Worm (Caenorhabditis elegans) whole organism, L1 larva: ENCODE data around the gene tdpo-1.
A peak's percentile ranks its signal among the peaks of the same experiment; 100 is the strongest.

ENCODE experiments used
- C16A3.4 ChIP-seq: fragments of 150-350 bp; optimal IDR thresholded peaks from 2 replicates; lab custom pipeline; 2014; ENCODE audit warnings: missing biosample characterization, missing genetic modification characterization
- C34B4.2 ChIP-seq: sonication (generic microtip); optimal IDR thresholded peaks from 2 replicates; lab custom pipeline; 2017; ENCODE audit warnings: mild to moderate bottlenecking, missing genetic modification characterization, missing compliant biosample characterization
- F16B12.6 ChIP-seq: fragments of 150-350 bp; optimal IDR thresholded peaks from 2 replicates; lab custom pipeline; 2014; ENCODE audit warnings: missing biosample characterization, missing genetic modification characterization
- Y116A8C.19 ChIP-seq: sonication (generic microtip); optimal IDR thresholded peaks from 2 replicates; lab custom pipeline; 2016; ENCODE audit warnings: missing compliant biosample characterization, missing genetic modification characterization, borderline replicate concordance
- alr-1 ChIP-seq: fragments of 200-800 bp; sonication (Bioruptor generic); optimal IDR thresholded peaks from 2 replicates; lab custom pipeline; 2018; ENCODE audit warnings: borderline replicate concordance, mild to moderate bottlenecking, missing genetic modification characterization, missing compliant biosample characterization
- aly-2 ChIP-seq: fragments of 150-350 bp; optimal IDR thresholded peaks from 2 replicates; lab custom pipeline; 2014; ENCODE audit warnings: missing biosample characterization, missing genetic modification characterization
- ama-1 ChIP-seq: fragments of 150-350 bp; optimal IDR thresholded peaks from 2 replicates; lab custom pipeline; 2014
- ceh-82 ChIP-seq, 3 experiments: fragments of 150-350 bp in 1 of 3; sonication (generic microtip) in 2 of 3; optimal IDR thresholded peaks; 2 replicates each; lab custom pipeline; 2014 to 2017; ENCODE audit warnings: missing biosample characterization in 3 of 3, missing genetic modification characterization in 3 of 3
- ceh-88 ChIP-seq: fragments of 200-800 bp; sonication (Bioruptor generic); IDR thresholded peaks from 2 replicates; pipeline ENCODE4 v1.3.6; 2022; ENCODE audit warnings: missing genetic modification characterization, missing compliant biosample characterization
- ceh-90 ChIP-seq: sonication (generic microtip); optimal IDR thresholded peaks from 2 replicates; lab custom pipeline; 2016; ENCODE audit warnings: missing genetic modification characterization, missing compliant biosample characterization
- ces-1 ChIP-seq: fragments of 150-350 bp; optimal IDR thresholded peaks from 2 replicates; lab custom pipeline; 2014; ENCODE audit warnings: missing biosample characterization, missing genetic modification reagents, missing genetic modification characterization
- efl-1 ChIP-seq, 4 experiments: fragments of 150-350 bp; optimal IDR thresholded peaks in 3 of 4; peaks in 1 of 4; 1 replicate in 1 of 4; 2 replicates in 3 of 4; lab custom pipeline; 2014; ENCODE audit warnings: missing biosample characterization in 2 of 4, missing genetic modification characterization in 2 of 4, missing genetic modification reagents in 2 of 4
- egl-27 ChIP-seq, 2 experiments: fragments of 150-350 bp in 1 of 2; sonication (generic microtip); optimal IDR thresholded peaks; 3 replicates each; lab custom pipeline; 2017 to 2018; ENCODE audit warnings: missing biosample characterization in 2 of 2, missing genetic modification characterization in 2 of 2, missing genetic modification reagents in 2 of 2
- elt-3 ChIP-seq, 6 experiments: fragments of 150-350 bp in 1 of 6; sonication (generic microtip); optimal IDR thresholded peaks; 2 replicates each; lab custom pipeline; 2017 to 2018; ENCODE audit warnings: missing biosample characterization in 6 of 6, missing genetic modification characterization in 6 of 6, inconsistent platforms in 1 of 6
- fkh-10 ChIP-seq: sonication (generic microtip); optimal IDR thresholded peaks from 2 replicates; lab custom pipeline; 2017; ENCODE audit warnings: missing biosample characterization, missing genetic modification reagents, missing genetic modification characterization
- fos-1 ChIP-seq: fragments of 150-350 bp; optimal IDR thresholded peaks from 2 replicates; lab custom pipeline; 2014; ENCODE audit warnings: missing biosample characterization, missing genetic modification characterization
- grh-1 ChIP-seq: fragments of 200-800 bp; sonication (Bioruptor generic); IDR thresholded peaks from 2 replicates; pipeline ENCODE4 v1.3.6; 2022; ENCODE audit warnings: missing genetic modification reagents, missing genetic modification characterization, missing compliant biosample characterization
- hpl-2 ChIP-seq: fragments of 150-350 bp; optimal IDR thresholded peaks from 2 replicates; lab custom pipeline; 2014; ENCODE audit warnings: missing biosample characterization, missing genetic modification reagents, missing genetic modification characterization
- lin-35 ChIP-seq, 2 experiments: fragments of 150-350 bp; optimal IDR thresholded peaks; 2 replicates each; lab custom pipeline; 2014; ENCODE audit warnings: missing biosample characterization in 2 of 2, missing genetic modification characterization in 2 of 2, missing genetic modification reagents in 2 of 2
- lsy-2 ChIP-seq, 2 experiments: fragments of 150-350 bp; optimal IDR thresholded peaks; 2 replicates each; lab custom pipeline; 2014; ENCODE audit warnings: missing biosample characterization in 2 of 2, missing genetic modification characterization in 2 of 2
- mab-9 ChIP-seq: fragments of 200-800 bp; sonication (Bioruptor generic); IDR thresholded peaks from 2 replicates; pipeline ENCODE4 v1.3.6; 2022; ENCODE audit warnings: missing genetic modification reagents, missing genetic modification characterization, missing compliant biosample characterization
- mdl-1 ChIP-seq, 2 experiments: fragments of 150-350 bp; optimal IDR thresholded peaks; 2 replicates each; lab custom pipeline; 2014 to 2017; ENCODE audit warnings: missing biosample characterization in 2 of 2, missing genetic modification characterization in 2 of 2, inconsistent platforms in 1 of 2
- mef-2 ChIP-seq: fragments of 150-350 bp; optimal IDR thresholded peaks from 2 replicates; lab custom pipeline; 2014; ENCODE audit warnings: missing biosample characterization, missing genetic modification characterization
- nhr-12 ChIP-seq: sonication (generic microtip); optimal IDR thresholded peaks from 2 replicates; lab custom pipeline; 2017; ENCODE audit warnings: missing biosample characterization, missing genetic modification characterization
- nhr-19 ChIP-seq: fragments of 200-800 bp; sonication (Bioruptor generic); conservative IDR thresholded peaks from 2 replicates; pipeline ENCODE4 v1.3.6; 2022; ENCODE audit warnings: missing genetic modification characterization, missing compliant biosample characterization
- nhr-237 ChIP-seq: fragments of 150-350 bp; optimal IDR thresholded peaks from 2 replicates; lab custom pipeline; 2014; ENCODE audit warnings: missing biosample characterization, missing genetic modification characterization
- nhr-47 ChIP-seq: sonication (generic microtip); optimal IDR thresholded peaks from 2 replicates; lab custom pipeline; 2016; ENCODE audit warnings: mild to moderate bottlenecking, missing genetic modification characterization, moderate library complexity, missing compliant biosample characterization
- nhr-71 ChIP-seq: sonication (generic microtip); optimal IDR thresholded peaks from 2 replicates; lab custom pipeline; 2016; ENCODE audit warnings: mild to moderate bottlenecking, missing genetic modification characterization, moderate library complexity, missing compliant biosample characterization
- nhr-77 ChIP-seq: fragments of 150-350 bp; optimal IDR thresholded peaks from 2 replicates; lab custom pipeline; 2014; ENCODE audit warnings: missing biosample characterization, missing genetic modification characterization
- nhr-84 ChIP-seq: sonication (generic microtip); optimal IDR thresholded peaks from 2 replicates; lab custom pipeline; 2017; ENCODE audit warnings: missing biosample characterization, missing genetic modification characterization
- nhr-90 ChIP-seq: sonication (generic microtip); optimal IDR thresholded peaks from 2 replicates; lab custom pipeline; 2016; ENCODE audit warnings: mild to moderate bottlenecking, missing genetic modification characterization, missing compliant biosample characterization; ENCODE audit not compliant: poor library complexity
- pax-3 ChIP-seq: fragments of 200-800 bp; sonication (Bioruptor generic); optimal IDR thresholded peaks from 2 replicates; lab custom pipeline; 2018; ENCODE audit warnings: mild to moderate bottlenecking, missing genetic modification characterization, moderate library complexity, missing compliant biosample characterization
- pqm-1 ChIP-seq: sonication (generic microtip); optimal IDR thresholded peaks from 3 replicates; lab custom pipeline; 2017; ENCODE audit warnings: missing biosample characterization, missing genetic modification characterization
- rnt-1 ChIP-seq: sonication (generic microtip); optimal IDR thresholded peaks from 2 replicates; lab custom pipeline; 2016; ENCODE audit warnings: mild to moderate bottlenecking, missing genetic modification characterization, moderate library complexity, missing compliant biosample characterization
- snpc-4 ChIP-seq: fragments of 150-350 bp; optimal IDR thresholded peaks from 2 replicates; lab custom pipeline; 2014; ENCODE audit warnings: missing biosample characterization, missing genetic modification characterization
- sox-4 ChIP-seq: sonication (generic microtip); optimal IDR thresholded peaks from 2 replicates; lab custom pipeline; 2016; ENCODE audit warnings: missing genetic modification characterization, missing compliant biosample characterization
- sptf-1 ChIP-seq: fragments of 150-350 bp; optimal IDR thresholded peaks from 2 replicates; lab custom pipeline; 2014; ENCODE audit warnings: missing biosample characterization, missing genetic modification characterization
- sup-37 ChIP-seq: fragments of 200-800 bp; sonication (Bioruptor generic); optimal IDR thresholded peaks from 2 replicates; lab custom pipeline; 2018; ENCODE audit warnings: mild to moderate bottlenecking, missing genetic modification characterization, missing compliant biosample characterization
- unc-130 ChIP-seq: fragments of 150-350 bp; optimal IDR thresholded peaks from 2 replicates; lab custom pipeline; 2017; ENCODE audit warnings: missing biosample characterization, missing genetic modification characterization, inconsistent platforms
- unc-86 ChIP-seq: sonication (generic microtip); optimal IDR thresholded peaks from 2 replicates; lab custom pipeline; 2016; ENCODE audit warnings: missing genetic modification characterization, missing compliant biosample characterization
- vab-15 ChIP-seq: sonication (generic microtip); optimal IDR thresholded peaks from 2 replicates; lab custom pipeline; 2017; ENCODE audit warnings: missing genotype, mild to moderate bottlenecking, missing genetic modification characterization, missing compliant biosample characterization
- xbp-1 ChIP-seq: sonication (generic microtip); optimal IDR thresholded peaks from 2 replicates; lab custom pipeline; 2016; ENCODE audit warnings: missing genetic modification characterization, missing compliant biosample characterization
- zag-1 ChIP-seq: fragments of 150-350 bp; optimal IDR thresholded peaks from 2 replicates; lab custom pipeline; 2014; ENCODE audit warnings: missing biosample characterization, missing genetic modification characterization
- ztf-11 ChIP-seq, 2 experiments: sonication (generic microtip); optimal IDR thresholded peaks; 2 replicates each; lab custom pipeline; 2016 to 2017; ENCODE audit warnings: missing genetic modification characterization in 2 of 2, missing biosample characterization in 1 of 2, missing compliant biosample characterization in 1 of 2

tdpo-1 gene

ce11 chrIV:1969353-1969752 is 9.7 kb downstream of the tdpo-1 start, which contains the start of gene Y48A5A.3:
Gene Y48A5A.3 (plus strand): TSS chrIV:1969737.
- no peak for TF ChIP-seq mdl-1 (tag; optimal IDR thresholded peaks at IDR 0.05; lab: Kevin White, UChicago)
- TF ChIP-seq nhr-237 (tag; lab: Kevin White, UChicago), result no peak
- no peak for TF ChIP-seq lsy-2 (tag; optimal IDR thresholded peaks at IDR 0.05; lab: Kevin White, UChicago)
- TF ChIP-seq nhr-84 (tag; lab: Kevin White, UChicago), result no peak
- no peak for TF ChIP-seq ces-1 (GFP tag; lab: Kevin White, UChicago)
- no peak for TF ChIP-seq efl-1 (optimal IDR thresholded peaks at IDR 0.05; lab: Kevin White, UChicago)
- no peak for TF ChIP-seq efl-1 (GFP tag; optimal IDR thresholded peaks at IDR 0.05 in 1 of 2; lab: Kevin White, UChicago)
- TF ChIP-seq ama-1 (lab: Kevin White, UChicago), result no peak
- no peak for TF ChIP-seq nhr-90
- no peak for TF ChIP-seq rnt-1 (tag; lab: Kevin White, UChicago)
- no peak for TF ChIP-seq nhr-19 (GFP tag; lab: Robert Waterston, UW)
- no peak for TF ChIP-seq C16A3.4 (tag; lab: Kevin White, UChicago)
- TF ChIP-seq vab-15, result no peak
- TF ChIP-seq C34B4.2 (tag; lab: Kevin White, UChicago), result no peak

- TF ChIP-seq pax-3, result no peak
- no peak for TF ChIP-seq nhr-47
- TF ChIP-seq, all 84 proteins: peak for 0
Observed at ce11 chrIV:1970158-1970557, 10.5 kb downstream of the tdpo-1 start.

- no peak for TF ChIP-seq nhr-12 (tag; lab: Kevin White, UChicago)
- no peak for TF ChIP-seq xbp-1 (tag; lab: Kevin White, UChicago)
- no peak for TF ChIP-seq sox-4
- TF ChIP-seq egl-27 (tag; optimal IDR thresholded peaks at IDR 0.05; lab: Kevin White, UChicago), result no peak
- no peak for TF ChIP-seq mdl-1 (tag; optimal IDR thresholded peaks at IDR 0.05; lab: Kevin White, UChicago)
- TF ChIP-seq nhr-71 (tag; lab: Kevin White, UChicago), result no peak
- no peak for TF ChIP-seq nhr-19 (GFP tag; lab: Robert Waterston, UW)
Observed at ce11 chrIV:1971078-1971477, 11.4 kb downstream of the tdpo-1 start.

ce11 chrIV:1972271-1972670 is 12.6 kb downstream of the tdpo-1 start, which contains the start of gene Y76B12C.4:
Gene Y76B12C.4 (minus strand): TSS chrIV:1972371.
- TF ChIP-seq unc-86 (tag; lab: Kevin White, UChicago), result no peak

- TF ChIP-seq xbp-1 (tag; lab: Kevin White, UChicago) (peak; percentile 99), ceh-90 (tag; lab: Kevin White, UChicago) (no peak), aly-2 (tag; lab: Kevin White, UChicago) (no peak), unc-130 (tag; lab: Kevin White, UChicago) (no peak), nhr-47 (no peak), Y116A8C.19 (tag; lab: Kevin White, UChicago) (no peak), ztf-11 (tag; optimal IDR thresholded peaks at IDR 0.05; lab: Kevin White, UChicago) (no peak), lsy-2 (tag; optimal IDR thresholded peaks at IDR 0.05; lab: Kevin White, UChicago) (peak in 1 of 2 experiments; percentile 44), sptf-1 (no peak), alr-1 (no peak), mef-2 (tag; lab: Kevin White, UChicago) (no peak), F16B12.6 (tag; lab: Kevin White, UChicago) (peak; percentile 82), ces-1 (GFP tag; lab: Kevin White, UChicago) (no peak), pqm-1 (tag; lab: Kevin White, UChicago) (no peak), ceh-88 (GFP tag; lab: Robert Waterston, UW) (no peak), efl-1 (optimal IDR thresholded peaks at IDR 0.05; lab: Kevin White, UChicago) (peak; percentile 11 to 26), efl-1 (GFP tag; optimal IDR thresholded peaks at IDR 0.05 in 1 of 2; lab: Kevin White, UChicago) (peak; percentile 33 to 93), zag-1 (no peak), egl-27 (tag; optimal IDR thresholded peaks at IDR 0.05; lab: Kevin White, UChicago) (no peak), elt-3 (tag; optimal IDR thresholded peaks at IDR 0.05; lab: Kevin White, UChicago) (no peak), ceh-82 (tag; optimal IDR thresholded peaks at IDR 0.05; lab: Kevin White, UChicago) (peak in 1 of 3 experiments; percentile 4), nhr-237 (tag; lab: Kevin White, UChicago) (no peak), snpc-4 (no peak), lin-35 (GFP tag; optimal IDR thresholded peaks at IDR 0.05; lab: Kevin White, UChicago) (peak; percentile 31 to 54), grh-1 (GFP tag; lab: Robert Waterston, UW) (no peak), fos-1 (tag; lab: Kevin White, UChicago) (no peak), mab-9 (GFP tag; lab: Robert Waterston, UW) (no peak), sup-37 (GFP tag; lab: Kevin White, UChicago) (no peak), fkh-10 (GFP tag; lab: Kevin White, UChicago) (no peak), nhr-77 (tag; lab: Kevin White, UChicago) (no peak), hpl-2 (GFP tag; lab: Kevin White, UChicago) (no peak)
Observed at ce11 chrIV:1973372-1973771, 13.7 kb downstream of the tdpo-1 start, which contains the start of gene Y76B12C.3. Gene Y76B12C.3 (plus strand): TSS chrIV:1973705.
